Fruit fly (Drosophila melanogaster) whole organism, embryonic: Measurements from ENCODE around the gene CG12768.

Source experiments
- CG12155 ChIP-seq: fragments of 200-800 bp; sonication (Bioruptor generic); optimal IDR thresholded peaks from 3 replicates; lab custom pipeline; 2016; ENCODE audit warnings: missing biosample characterization, missing genetic modification characterization
- CG12299 ChIP-seq: fragments of 200-800 bp; sonication (Bioruptor generic); optimal IDR thresholded peaks from 2 replicates; lab custom pipeline; 2018; ENCODE audit warnings: missing biosample characterization, mild to moderate bottlenecking, missing genetic modification characterization
- CG13287 ChIP-seq: fragments of 200-800 bp; sonication (Bioruptor generic); IDR thresholded peaks from 2 replicates; pipeline ENCODE4 v1.3.6; 2022; ENCODE audit warnings: missing biosample characterization, missing genetic modification characterization; ENCODE audit not compliant: partially characterized antibody
- CG13624 ChIP-seq: fragments of 200-800 bp; sonication (Bioruptor generic); optimal IDR thresholded peaks from 2 replicates; lab custom pipeline; 2016; ENCODE audit warnings: missing biosample characterization, missing genetic modification characterization
- CG14965 ChIP-seq: fragments of 200-800 bp; sonication (Bioruptor generic); optimal IDR thresholded peaks from 2 replicates; lab custom pipeline; 2016; ENCODE audit warnings: missing biosample characterization, missing genetic modification characterization, borderline replicate concordance
- CG15479 ChIP-seq: fragments of 200-800 bp; sonication (Bioruptor generic); optimal IDR thresholded peaks from 3 replicates; lab custom pipeline; 2019; ENCODE audit warnings: missing biosample characterization, mild to moderate bottlenecking, missing genetic modification characterization, moderate library complexity
- CG1602 ChIP-seq: fragments of 200-800 bp; sonication (Bioruptor generic); optimal IDR thresholded peaks from 3 replicates; lab custom pipeline; 2016; ENCODE audit warnings: missing biosample characterization, missing genetic modification characterization
- CG17328 ChIP-seq: fragments of 200-800 bp; sonication (Bioruptor generic); IDR thresholded peaks from 2 replicates; pipeline ENCODE4 v1.3.6; 2022; ENCODE audit warnings: missing biosample characterization, missing genetic modification characterization
- CG1832 ChIP-seq: fragments of 200-800 bp; sonication (Bioruptor generic); optimal IDR thresholded peaks from 2 replicates; lab custom pipeline; 2017; ENCODE audit warnings: missing biosample characterization, mild to moderate bottlenecking, missing genetic modification characterization, inconsistent platforms
- CG2116 ChIP-seq: fragments of 200-800 bp; sonication (Bioruptor generic); optimal IDR thresholded peaks from 3 replicates; lab custom pipeline; 2018; ENCODE audit warnings: missing biosample characterization, mild to moderate bottlenecking, missing genetic modification characterization
- CG2678 ChIP-seq: fragments of 200-800 bp; sonication (Bioruptor generic); optimal IDR thresholded peaks from 3 replicates; lab custom pipeline; 2019; ENCODE audit warnings: missing biosample characterization, mild to moderate bottlenecking, missing genetic modification characterization, moderate library complexity
- CG30403 ChIP-seq: fragments of 200-800 bp; sonication (Bioruptor generic); optimal IDR thresholded peaks from 3 replicates; lab custom pipeline; 2016; ENCODE audit warnings: missing biosample characterization, missing genetic modification characterization
- CG4424 ChIP-seq: fragments of 200-800 bp; sonication (Bioruptor generic); optimal IDR thresholded peaks from 3 replicates; lab custom pipeline; 2016; ENCODE audit warnings: missing biosample characterization, missing genetic modification characterization
- CG4820 ChIP-seq: fragments of 200-800 bp; sonication (Bioruptor generic); optimal IDR thresholded peaks from 3 replicates; lab custom pipeline; 2016; ENCODE audit warnings: missing biosample characterization, missing genetic modification characterization
- CG5245 ChIP-seq: fragments of 200-800 bp; sonication (Bioruptor generic); optimal IDR thresholded peaks from 3 replicates; lab custom pipeline; 2016; ENCODE audit warnings: missing biosample characterization, missing genetic modification characterization
- CG5953 ChIP-seq: fragments of 200-800 bp; sonication (Bioruptor generic); IDR thresholded peaks from 2 replicates; pipeline ENCODE4 v1.3.6; 2022; ENCODE audit warnings: missing biosample characterization, missing genetic modification characterization
- CG6689 ChIP-seq: fragments of 200-800 bp; sonication (Bioruptor generic); IDR thresholded peaks from 2 replicates; pipeline ENCODE4 v1.3.6; 2022; ENCODE audit warnings: missing biosample characterization, missing genetic modification characterization
- CG7372 ChIP-seq: fragments of 200-800 bp; sonication (Bioruptor generic); IDR thresholded peaks from 2 replicates; pipeline ENCODE4 v1.3.6; 2022; ENCODE audit warnings: missing biosample characterization, missing genetic modification characterization
- CG7786 ChIP-seq: fragments of 200-800 bp; sonication (Bioruptor generic); optimal IDR thresholded peaks from 2 replicates; lab custom pipeline; 2016; ENCODE audit warnings: missing biosample characterization, missing genetic modification characterization
- CG8290 ChIP-seq, 3 experiments: fragments of 200-800 bp; sonication (Bioruptor generic); optimal IDR thresholded peaks; 2 replicates each; lab custom pipeline; 2016 to 2019; ENCODE audit warnings: missing biosample characterization in 3 of 3, missing genetic modification characterization in 3 of 3, mild to moderate bottlenecking in 2 of 3, moderate library complexity in 1 of 3
- Dip3 ChIP-seq: fragments of 200-800 bp; sonication (Bioruptor generic); optimal IDR thresholded peaks from 3 replicates; lab custom pipeline; 2016; ENCODE audit warnings: missing biosample characterization, missing genetic modification characterization
- Dp ChIP-seq: fragments of 200-800 bp; sonication (Bioruptor generic); optimal IDR thresholded peaks from 2 replicates; lab custom pipeline; 2018; ENCODE audit warnings: missing biosample characterization, mild to moderate bottlenecking, missing genetic modification characterization, moderate library complexity
- Fer3 ChIP-seq: fragments of 200-800 bp; sonication (Bioruptor generic); optimal IDR thresholded peaks from 2 replicates; lab custom pipeline; 2018; ENCODE audit warnings: missing biosample characterization, mild to moderate bottlenecking, missing genetic modification characterization, moderate library complexity
- Gsc ChIP-seq: fragments of 200-800 bp; sonication (Bioruptor generic); IDR thresholded peaks from 2 replicates; pipeline ENCODE4 v1.3.6; 2022; ENCODE audit warnings: missing biosample characterization, missing genetic modification characterization
- Hand ChIP-seq: fragments of 200-800 bp; sonication (Bioruptor generic); optimal IDR thresholded peaks from 2 replicates; lab custom pipeline; 2017; ENCODE audit warnings: mild to moderate bottlenecking, missing biosample characterization, missing genetic modification reagents, missing genetic modification characterization
- Hsf ChIP-seq: fragments of 200-800 bp; sonication (Bioruptor generic); optimal IDR thresholded peaks from 3 replicates; lab custom pipeline; 2016; ENCODE audit warnings: missing biosample characterization, missing genetic modification characterization
- Kr ChIP-seq: fragments of 200-800 bp; sonication (Bioruptor generic); optimal IDR thresholded peaks from 2 replicates; lab custom pipeline; 2017; ENCODE audit warnings: missing biosample characterization, mild to moderate bottlenecking, missing genetic modification characterization
- Mrtf ChIP-seq: fragments of 200-800 bp; sonication (Bioruptor generic); IDR thresholded peaks from 3 replicates; pipeline ENCODE4 v1.3.6; 2022; ENCODE audit warnings: missing biosample characterization, missing genetic modification characterization
- Nf-YA ChIP-seq: fragments of 200-800 bp; sonication (Bioruptor generic); IDR thresholded peaks from 2 replicates; pipeline ENCODE4 v1.3.6; 2022; ENCODE audit warnings: missing biosample characterization, missing genetic modification characterization
- Rfx ChIP-seq: fragments of 200-800 bp; sonication (Bioruptor generic); IDR thresholded peaks from 2 replicates; pipeline ENCODE4 v1.3.6; 2022; ENCODE audit warnings: missing biosample characterization, missing genetic modification characterization
- Sry-β ChIP-seq: fragments of 200-800 bp; sonication (Bioruptor generic); optimal IDR thresholded peaks from 2 replicates; lab custom pipeline; 2018; ENCODE audit warnings: missing biosample characterization, mild to moderate bottlenecking, missing genetic modification characterization, moderate library complexity
- Trl ChIP-seq, 3 experiments: fragments of >200 bp in 2 of 3; fragments of 200-800 bp in 1 of 3; sonication (Bioruptor generic) in 1 of 3; optimal IDR thresholded peaks; 2 replicates in 1 of 3; 3 replicates in 2 of 3; lab custom pipeline; 2016 to 2017; ENCODE audit warnings: missing biosample characterization in 1 of 3, missing genetic modification characterization in 1 of 3
- abd-A ChIP-seq: fragments of 200-800 bp; sonication (Bioruptor generic); optimal IDR thresholded peaks from 3 replicates; lab custom pipeline; 2019; ENCODE audit warnings: missing biosample characterization, mild to moderate bottlenecking, missing genetic modification characterization, moderate library complexity
- az2 ChIP-seq: fragments of 200-800 bp; sonication (Bioruptor generic); optimal IDR thresholded peaks from 3 replicates; lab custom pipeline; 2016; ENCODE audit warnings: missing biosample characterization, missing genetic modification characterization
- br ChIP-seq: fragments of >200 bp; optimal IDR thresholded peaks from 2 replicates; lab custom pipeline; 2017
- dan ChIP-seq: fragments of 200-800 bp; sonication (Bioruptor generic); IDR thresholded peaks from 2 replicates; pipeline ENCODE4 v1.3.6; 2022; ENCODE audit warnings: missing biosample characterization, missing genetic modification characterization
- ems ChIP-seq: fragments of 200-800 bp; sonication (Bioruptor generic); optimal IDR thresholded peaks from 3 replicates; lab custom pipeline; 2016; ENCODE audit warnings: missing biosample characterization, missing genetic modification characterization
- ftz-f1 ChIP-seq: fragments of 200-800 bp; sonication (Bioruptor generic); optimal IDR thresholded peaks from 2 replicates; lab custom pipeline; 2016; ENCODE audit warnings: missing biosample characterization, missing genetic modification characterization
- gem ChIP-seq: fragments of 200-800 bp; sonication (Bioruptor generic); optimal IDR thresholded peaks from 2 replicates; lab custom pipeline; 2019; ENCODE audit warnings: missing biosample characterization, mild to moderate bottlenecking, missing genetic modification characterization, moderate library complexity
- kay ChIP-seq: fragments of 200-800 bp; sonication (Bioruptor generic); optimal IDR thresholded peaks from 2 replicates; lab custom pipeline; 2016; ENCODE audit warnings: missing biosample characterization, missing genetic modification characterization
- otp ChIP-seq: fragments of 200-800 bp; sonication (Bioruptor generic); IDR thresholded peaks from 3 replicates; pipeline ENCODE4, ENCODE4 v1.3.6; 2022; ENCODE audit warnings: missing biosample characterization, missing genetic modification characterization
- prd ChIP-seq, 3 experiments: fragments of >200 bp in 2 of 3; fragments of 200-800 bp in 1 of 3; sonication (Bioruptor generic) in 1 of 3; optimal IDR thresholded peaks in 2 of 3; IDR thresholded peaks in 1 of 3; 2 replicates in 2 of 3; 3 replicates in 1 of 3; pipeline versions ENCODE4 v1.3.6 to Lab custom; 2017 to 2022; ENCODE audit warnings: missing biosample characterization in 1 of 3, missing genetic modification characterization in 1 of 3
- rib ChIP-seq: fragments of 200-800 bp; sonication (Bioruptor generic); IDR thresholded peaks from 2 replicates; pipeline ENCODE4 v1.3.6; 2022; ENCODE audit warnings: missing biosample characterization, missing genetic modification characterization
- run ChIP-seq: fragments of 200-800 bp; sonication (Bioruptor generic); optimal IDR thresholded peaks from 3 replicates; lab custom pipeline; 2018; ENCODE audit warnings: missing biosample characterization, mild to moderate bottlenecking, missing genetic modification characterization
- so ChIP-seq: fragments of 200-800 bp; sonication (Bioruptor generic); IDR thresholded peaks from 3 replicates; pipeline ENCODE4 v1.3.6; 2022; ENCODE audit warnings: missing biosample characterization, missing genetic modification characterization
- sug ChIP-seq: fragments of 200-800 bp; optimal IDR thresholded peaks from 2 replicates; lab custom pipeline; 2019; ENCODE audit warnings: missing biosample characterization, mild to moderate bottlenecking, missing genetic modification characterization, moderate library complexity
- tgo ChIP-seq: fragments of 200-800 bp; sonication (Bioruptor generic); IDR thresholded peaks from 3 replicates; pipeline ENCODE4 v1.3.6; 2022; ENCODE audit warnings: missing biosample characterization, missing genetic modification characterization
- tio ChIP-seq: fragments of 200-800 bp; sonication (Bioruptor generic); optimal IDR thresholded peaks from 2 replicates; lab custom pipeline; 2017; ENCODE audit warnings: missing biosample characterization, missing genetic modification characterization, inconsistent platforms
- twi ChIP-seq: fragments of 200-800 bp; optimal IDR thresholded peaks from 2 replicates; lab custom pipeline; 2019; ENCODE audit warnings: missing biosample characterization, mild to moderate bottlenecking, missing genetic modification characterization, moderate library complexity
- unpg ChIP-seq: fragments of 200-800 bp; sonication (Bioruptor generic); optimal IDR thresholded peaks from 3 replicates; lab custom pipeline; 2018; ENCODE audit warnings: missing biosample characterization, mild to moderate bottlenecking, missing genetic modification characterization, moderate library complexity
- vnd ChIP-seq: fragments of 200-800 bp; sonication (Bioruptor generic); IDR thresholded peaks from 3 replicates; pipeline ENCODE4 v1.3.6; 2022; ENCODE audit warnings: missing biosample characterization, missing genetic modification characterization; ENCODE audit not compliant: partially characterized antibody

The CG12768 gene

dm6 chr3L:22868070-22868469, 42.2 kb upstream of the CG12768 start, which contains the start of gene EMC4 (continued):
- no peak for TF ChIP-seq CG1832 (GFP tag; lab: Kevin White, UChicago)
- TF ChIP-seq rib (GFP tag; lab: Robert Waterston, UW), result peak; percentile 50; the same call in 1 of the 2 replicates
- TF ChIP-seq CG4424, result peak; percentile 22
- TF ChIP-seq Trl (optimal IDR thresholded peaks at IDR 0.05; lab: Kevin White, UChicago), result no peak
- TF ChIP-seq Trl (GFP tag; optimal IDR thresholded peaks at IDR 0.05; lab: Kevin White, UChicago), result peak; percentile 42
- TF ChIP-seq kay, result peak; percentile 44
- TF ChIP-seq run (tag; lab: Kevin White, UChicago), result no peak
- TF ChIP-seq tio (GFP tag; lab: Kevin White, UChicago), result no peak
- TF ChIP-seq Mrtf, result no peak
- TF ChIP-seq tgo (GFP tag; lab: Robert Waterston, UW), result no peak
- peak; percentile 44 for TF ChIP-seq ems (GFP tag; lab: Kevin White, UChicago)
- no peak for TF ChIP-seq CG5953 (GFP tag; lab: Robert Waterston, UW)
- TF ChIP-seq CG4820 (GFP tag; lab: Kevin White, UChicago), result no peak
- peak; percentile 95 for TF ChIP-seq Dp
- no peak for TF ChIP-seq Hand
- peak; percentile 61 for TF ChIP-seq Hsf (GFP tag; lab: Kevin White, UChicago)
- no peak for TF ChIP-seq CG1602 (GFP tag; lab: Kevin White, UChicago)
- TF ChIP-seq CG12155, result peak; percentile 40
- no peak for TF ChIP-seq vnd (GFP tag; lab: Robert Waterston, UW)
- TF ChIP-seq br (lab: Kevin White, UChicago), result no peak
- no peak for TF ChIP-seq CG6689
- peak; percentile 33 for TF ChIP-seq unpg
- TF ChIP-seq Sry-β, result no peak
- TF ChIP-seq ftz-f1 (GFP tag; lab: Kevin White, UChicago), result no peak
- TF ChIP-seq CG8290 (GFP tag; optimal IDR thresholded peaks at IDR 0.05; lab: Kevin White, UChicago), result no peak
- TF ChIP-seq CG8290 (tag; optimal IDR thresholded peaks at IDR 0.05; lab: Kevin White, UChicago), result peak in 1 of 2 experiments; percentile 73
- TF ChIP-seq CG13624, result peak; percentile 72
- no peak for TF ChIP-seq Nf-YA (GFP tag; lab: Robert Waterston, UW)
- TF ChIP-seq CG30403, result peak; percentile 48
- peak; percentile 51 for TF ChIP-seq Fer3 (tag; lab: Kevin White, UChicago)
- TF ChIP-seq sug (tag; lab: Kevin White, UChicago), result peak; percentile 59
- TF ChIP-seq abd-A (tag; lab: Kevin White, UChicago), result no peak
- TF ChIP-seq CG12299 (tag; lab: Kevin White, UChicago), result no peak
- no peak for TF ChIP-seq so (GFP tag; lab: Robert Waterston, UW)
- TF ChIP-seq CG14965, result no peak
- TF ChIP-seq dan (GFP tag; lab: Robert Waterston, UW), result no peak
- TF ChIP-seq gem (tag; lab: Kevin White, UChicago), result no peak
- no peak for TF ChIP-seq prd (optimal IDR thresholded peaks at IDR 0.05; lab: Kevin White, UChicago)
- TF ChIP-seq prd (GFP tag; IDR thresholded peaks at IDR 0.05; lab: Robert Waterston, UW), result no peak
- no peak for TF ChIP-seq twi (tag; lab: Kevin White, UChicago)
- no peak for TF ChIP-seq CG15479 (GFP tag; lab: Kevin White, UChicago)
- no peak for TF ChIP-seq Kr (GFP tag; lab: Kevin White, UChicago)
- TF ChIP-seq CG7786 (GFP tag; lab: Kevin White, UChicago), result peak; percentile 58
- TF ChIP-seq CG13287 (GFP tag; lab: Robert Waterston, UW), result peak; percentile 80
- TF ChIP-seq CG5245 (GFP tag; lab: Kevin White, UChicago), result no peak
- TF ChIP-seq CG7372 (GFP tag; lab: Robert Waterston, UW), result no peak
- TF ChIP-seq Gsc (GFP tag; lab: Robert Waterston, UW), result no peak
- peak; percentile 21 for TF ChIP-seq CG2678 (tag; lab: Kevin White, UChicago)
- no peak for TF ChIP-seq CG17328 (GFP tag; lab: Robert Waterston, UW)
- TF ChIP-seq CG2116, result peak; percentile 93
- TF ChIP-seq az2 (GFP tag; lab: Kevin White, UChicago), result peak; percentile 15
- TF ChIP-seq otp (GFP tag; lab: Robert Waterston, UW), result no peak
- TF ChIP-seq Dip3 (GFP tag; lab: Kevin White, UChicago), result no peak
- peak; percentile 78 for TF ChIP-seq Rfx (GFP tag; lab: Robert Waterston, UW)
